Worm (Caenorhabditis elegans) whole organism, young adult: ENCODE results near the gene W01B6.5.

ENCODE experiments used
- C17E4.6 ChIP-seq: fragments of 200-800 bp; sonication (Bioruptor generic); IDR thresholded peaks from 2 replicates; pipeline ENCODE4 v1.3.6; 2022; ENCODE audit warnings: missing genetic modification reagents, missing genetic modification characterization, missing compliant biosample characterization
- D2030.7 ChIP-seq: fragments of 200-800 bp; sonication (Bioruptor generic); IDR thresholded peaks from 2 replicates; pipeline ENCODE4 v1.3.6; 2022; ENCODE audit warnings: missing genetic modification reagents, missing genetic modification characterization, missing compliant biosample characterization
- F23B12.7 ChIP-seq: sonication (generic microtip); optimal IDR thresholded peaks from 2 replicates; lab custom pipeline; 2017; ENCODE audit warnings: missing genetic modification characterization, mild to moderate bottlenecking, missing compliant biosample characterization, antibody characterized with exemption, moderate library complexity; ENCODE audit not compliant: insufficient read depth
- F49E8.2 ChIP-seq: sonication (generic microtip); optimal IDR thresholded peaks from 3 replicates; lab custom pipeline; 2017; ENCODE audit warnings: missing genetic modification characterization, mild to moderate bottlenecking, missing compliant biosample characterization, antibody characterized with exemption, moderate library complexity; ENCODE audit not compliant: insufficient read depth
- F55B11.4 ChIP-seq: sonication (generic microtip); optimal IDR thresholded peaks from 2 replicates; lab custom pipeline; 2016; ENCODE audit warnings: missing compliant biosample characterization, missing genetic modification characterization, borderline replicate concordance; ENCODE audit not compliant: insufficient read depth
- F57A8.1 ChIP-seq: fragments of 200-800 bp; sonication (Bioruptor generic); optimal IDR thresholded peaks from 2 replicates; lab custom pipeline; 2018; ENCODE audit warnings: mild to moderate bottlenecking, missing genetic modification characterization, moderate library complexity, missing compliant biosample characterization
- Y53G8AR.9 ChIP-seq: fragments of 200-800 bp; sonication (Bioruptor generic); conservative IDR thresholded peaks from 2 replicates; pipeline ENCODE4 v1.3.6; 2022; ENCODE audit warnings: missing genetic modification reagents, missing genetic modification characterization, missing compliant biosample characterization
- Y79H2A.3 ChIP-seq: fragments of 200-800 bp; sonication (Bioruptor generic); conservative IDR thresholded peaks from 2 replicates; pipeline ENCODE4 v1.3.6; 2022; ENCODE audit warnings: missing genetic modification reagents, missing genetic modification characterization, missing compliant biosample characterization
- aptf-3 ChIP-seq: fragments of 200-800 bp; sonication (Bioruptor generic); IDR thresholded peaks from 2 replicates; pipeline ENCODE4 v1.3.6; 2022; ENCODE audit warnings: missing genetic modification characterization, missing compliant biosample characterization
- attf-3 ChIP-seq: fragments of 200-800 bp; sonication (Bioruptor generic); conservative IDR thresholded peaks from 2 replicates; pipeline ENCODE4 v1.3.6; 2022; ENCODE audit warnings: missing genetic modification reagents, missing genetic modification characterization, missing compliant biosample characterization
- bed-1 ChIP-seq: fragments of 200-800 bp; sonication (Bioruptor generic); IDR thresholded peaks from 2 replicates; pipeline ENCODE4 v1.3.6; 2022; ENCODE audit warnings: missing genetic modification reagents, missing genetic modification characterization, missing compliant biosample characterization
- cebp-1 ChIP-seq, 2 experiments: fragments of 200-800 bp in 1 of 2; sonication (Bioruptor generic) in 1 of 2; sonication (generic microtip) in 1 of 2; IDR thresholded peaks in 1 of 2; optimal IDR thresholded peaks in 1 of 2; 2 replicates each; pipeline versions ENCODE4 v1.3.6 to Lab custom; 2017 to 2022; ENCODE audit warnings: missing compliant biosample characterization in 2 of 2, missing genetic modification characterization in 2 of 2, mild to moderate bottlenecking in 1 of 2, missing genetic modification reagents in 1 of 2, moderate library complexity in 1 of 2
- ceh-100 ChIP-seq: fragments of 200-800 bp; sonication (Bioruptor generic); IDR thresholded peaks from 2 replicates; pipeline ENCODE4 v1.3.6; 2022; ENCODE audit warnings: missing genetic modification reagents, missing genetic modification characterization, missing compliant biosample characterization
- dpl-1 ChIP-seq: fragments of 150-350 bp; optimal IDR thresholded peaks from 2 replicates; lab custom pipeline; 2014; ENCODE audit warnings: missing biosample characterization, missing genetic modification reagents, missing genetic modification characterization
- efl-1 ChIP-seq: fragments of 150-350 bp; optimal IDR thresholded peaks from 2 replicates; lab custom pipeline; 2014; ENCODE audit warnings: missing biosample characterization, missing genetic modification reagents, missing genetic modification characterization
- ekl-4 ChIP-seq: fragments of 200-800 bp; sonication (Bioruptor generic); IDR thresholded peaks from 2 replicates; pipeline ENCODE4 v1.3.6; 2022; ENCODE audit warnings: missing genetic modification reagents, missing genetic modification characterization, missing compliant biosample characterization
- him-1 ChIP-seq: sonication (generic microtip); optimal IDR thresholded peaks from 2 replicates; lab custom pipeline; 2016; ENCODE audit warnings: missing genotype, missing genetic modification reagents, missing genetic modification characterization, missing compliant biosample characterization
- hmg-1.2 ChIP-seq: fragments of 200-800 bp; sonication (Bioruptor generic); IDR thresholded peaks from 2 replicates; pipeline ENCODE4 v1.3.6; 2022; ENCODE audit warnings: missing genetic modification reagents, missing genetic modification characterization, missing compliant biosample characterization
- hsf-1 ChIP-seq: fragments of 200-800 bp; sonication (Bioruptor generic); IDR thresholded peaks from 2 replicates; pipeline ENCODE4 v1.3.6; 2022; ENCODE audit warnings: missing genetic modification reagents, missing genetic modification characterization, missing compliant biosample characterization
- let-607 ChIP-seq, 2 experiments: fragments of 200-800 bp in 1 of 2; sonication (Bioruptor generic) in 1 of 2; sonication (generic microtip) in 1 of 2; optimal IDR thresholded peaks; 2 replicates each; lab custom pipeline; 2016 to 2018; ENCODE audit warnings: mild to moderate bottlenecking in 2 of 2, missing compliant biosample characterization in 2 of 2, missing genetic modification characterization in 2 of 2, moderate library complexity in 2 of 2, missing genotype in 1 of 2
- lin-35 ChIP-seq, 3 experiments: fragments of 150-350 bp in 2 of 3; sonication (generic microtip) in 1 of 3; optimal IDR thresholded peaks; 2 replicates each; lab custom pipeline; 2014 to 2018; ENCODE audit warnings: missing biosample characterization in 3 of 3, missing genetic modification characterization in 3 of 3, missing genetic modification reagents in 3 of 3
- lin-54 ChIP-seq: fragments of 200-800 bp; sonication (Bioruptor generic); optimal IDR thresholded peaks from 2 replicates; lab custom pipeline; 2018; ENCODE audit warnings: mild to moderate bottlenecking, missing genetic modification characterization, missing compliant biosample characterization
- lsl-1 ChIP-seq: fragments of 200-800 bp; sonication (Bioruptor generic); optimal IDR thresholded peaks from 2 replicates; lab custom pipeline; 2018; ENCODE audit warnings: mild to moderate bottlenecking, missing genetic modification characterization, moderate library complexity, missing compliant biosample characterization
- madf-6 ChIP-seq: fragments of 200-800 bp; sonication (Bioruptor generic); IDR thresholded peaks from 2 replicates; pipeline ENCODE4 v1.3.6; 2022; ENCODE audit warnings: missing genetic modification reagents, missing genetic modification characterization, missing compliant biosample characterization
- nfya-1 ChIP-seq: sonication (generic microtip); optimal IDR thresholded peaks from 2 replicates; lab custom pipeline; 2017; ENCODE audit warnings: antibody characterized with exemption, missing compliant biosample characterization, missing genetic modification characterization, borderline replicate concordance; ENCODE audit not compliant: insufficient read depth
- nhr-80 ChIP-seq: sonication (generic microtip); optimal IDR thresholded peaks from 2 replicates; lab custom pipeline; 2016; ENCODE audit warnings: missing genetic modification characterization, missing compliant biosample characterization
- pha-4 ChIP-seq: fragments of 150-350 bp; sonication (generic microtip); optimal IDR thresholded peaks from 2 replicates; lab custom pipeline; 2014; ENCODE audit warnings: missing biosample characterization, missing genetic modification reagents, missing genetic modification characterization
- rcor-1 ChIP-seq: fragments of 200-800 bp; sonication (Bioruptor generic); IDR thresholded peaks from 2 replicates; pipeline ENCODE4 v1.3.6; 2022; ENCODE audit warnings: missing genetic modification reagents, missing genetic modification characterization, missing compliant biosample characterization
- snpc-4 ChIP-seq, 5 experiments: fragments of 150-350 bp in 1 of 5; sonication (generic microtip) in 4 of 5; optimal IDR thresholded peaks; 2 replicates each; lab custom pipeline; 2014 to 2018; ENCODE audit warnings: missing genetic modification characterization in 5 of 5, missing biosample characterization in 3 of 5, antibody characterized with exemption in 2 of 5, mild to moderate bottlenecking in 2 of 5, missing compliant biosample characterization in 2 of 5, missing genotype in 2 of 5, moderate library complexity in 2 of 5, missing genetic modification reagents in 1 of 5
- somi-1 ChIP-seq: fragments of 200-800 bp; sonication (Bioruptor generic); optimal IDR thresholded peaks from 2 replicates; lab custom pipeline; 2018; ENCODE audit warnings: mild to moderate bottlenecking, missing genetic modification characterization, missing compliant biosample characterization
- tbx-9 ChIP-seq: sonication (generic microtip); optimal IDR thresholded peaks from 2 replicates; lab custom pipeline; 2016; ENCODE audit warnings: borderline replicate concordance, missing genetic modification characterization, inconsistent platforms, missing compliant biosample characterization
- ztf-28 ChIP-seq: fragments of 200-800 bp; sonication (Bioruptor generic); IDR thresholded peaks from 2 replicates; pipeline ENCODE4 v1.3.6; 2022; ENCODE audit warnings: missing genetic modification reagents, missing genetic modification characterization, missing compliant biosample characterization
- ztf-3 ChIP-seq: fragments of 200-800 bp; sonication (Bioruptor generic); optimal IDR thresholded peaks from 2 replicates; lab custom pipeline; 2018; ENCODE audit warnings: mild to moderate bottlenecking, missing genetic modification characterization, missing compliant biosample characterization
- ztf-6 ChIP-seq: fragments of 200-800 bp; sonication (Bioruptor generic); IDR thresholded peaks from 2 replicates; pipeline ENCODE4 v1.3.6; 2022; ENCODE audit warnings: missing genetic modification reagents, missing genetic modification characterization, missing compliant biosample characterization

W01B6.5 gene

ce11 chrIV:10085401-10086187 is 9.6 kb downstream of the W01B6.5 start, which contains the start of the genes col-2 and ndc-80 (continued):
- TF ChIP-seq snpc-4 (GFP tag; optimal IDR thresholded peaks at IDR 0.05; lab: Kevin White, UChicago) = no peak
- peak in 2 of 4 experiments; percentile 26 to 46 for TF ChIP-seq snpc-4 (tag; optimal IDR thresholded peaks at IDR 0.05; lab: Kevin White, UChicago)
- peak; percentile 38; the same call in 1 of the 2 replicates for TF ChIP-seq hmg-1.2
- TF ChIP-seq lsl-1 = peak; percentile 44
- peak; percentile 37 for TF ChIP-seq F49E8.2 (tag; lab: Kevin White, UChicago)
- TF ChIP-seq madf-6 (GFP tag; lab: Robert Waterston, UW) = peak; percentile 40; the same call in 1 of the 2 replicates
- TF ChIP-seq Y53G8AR.9 (GFP tag; lab: Robert Waterston, UW) = no peak
- peak; percentile 12 for TF ChIP-seq pha-4
- TF ChIP-seq ceh-100 = peak; percentile 95
- peak; percentile 4 for TF ChIP-seq him-1 (tag; lab: Kevin White, UChicago)
- peak; percentile 91 for TF ChIP-seq F23B12.7 (tag; lab: Kevin White, UChicago)
- no peak for TF ChIP-seq Y79H2A.3 (GFP tag; lab: Robert Waterston, UW)
- TF ChIP-seq C17E4.6 (GFP tag; lab: Robert Waterston, UW) = no peak
- TF ChIP-seq D2030.7 (GFP tag; lab: Robert Waterston, UW) = peak; percentile 48; the same call in 1 of the 2 replicates
- TF ChIP-seq rcor-1 (GFP tag; lab: Robert Waterston, UW) = 0 out of 2 replicates have a peak, but pooled peaks have one; percentile 13
- TF ChIP-seq let-607 (tag; optimal IDR thresholded peaks at IDR 0.05; lab: Kevin White, UChicago) = no peak
- no peak for TF ChIP-seq aptf-3 (GFP tag; lab: Robert Waterston, UW)
- TF ChIP-seq attf-3 (GFP tag; lab: Robert Waterston, UW) = peak; percentile 62; the same call in 1 of the 2 replicates
- peak in 1 of 3 experiments; percentile 7 for TF ChIP-seq lin-35 (GFP tag; optimal IDR thresholded peaks at IDR 0.05; lab: Kevin White, UChicago)
- peak; percentile 84 for TF ChIP-seq efl-1 (GFP tag; lab: Kevin White, UChicago)
- TF ChIP-seq lin-54 (GFP tag; lab: Kevin White, UChicago) = peak; percentile 78
- TF ChIP-seq dpl-1 (GFP tag; lab: Kevin White, UChicago) = peak; percentile 68
- peak; percentile 32 for TF ChIP-seq nhr-80 (tag; lab: Kevin White, UChicago)
- TF ChIP-seq F55B11.4 = no peak

- no peak for TF ChIP-seq cebp-1 (GFP tag; IDR thresholded peaks at IDR 0.05; lab: Robert Waterston, UW)
- TF ChIP-seq cebp-1 (tag; optimal IDR thresholded peaks at IDR 0.05; lab: Kevin White, UChicago) = no peak
- TF ChIP-seq F57A8.1 (GFP tag; lab: Kevin White, UChicago) = no peak
- no peak for TF ChIP-seq ztf-28 (GFP tag; lab: Robert Waterston, UW)
- no peak for TF ChIP-seq F49E8.2 (tag; lab: Kevin White, UChicago)
- TF ChIP-seq, all 124 proteins: peak for 0
Observed at ce11 chrIV:10089777-10090176, 13.8 kb downstream of the W01B6.5 start, which contains the start of gene ttr-39. ttr-39 (minus strand) TSS chrIV:10089877.

- no peak for TF ChIP-seq dpl-1 (GFP tag; lab: Kevin White, UChicago)
- TF ChIP-seq somi-1 (GFP tag; lab: Kevin White, UChicago) = no peak
- TF ChIP-seq nfya-1 (tag; lab: Kevin White, UChicago) = no peak
- TF ChIP-seq Y79H2A.3 (GFP tag; lab: Robert Waterston, UW) = no peak
- no peak for TF ChIP-seq ztf-3
- no peak for TF ChIP-seq tbx-9 (tag; lab: Kevin White, UChicago)
- TF ChIP-seq bed-1 = no peak
- no peak for TF ChIP-seq ztf-6
- TF ChIP-seq hsf-1 (GFP tag; lab: Robert Waterston, UW) = no peak
- TF ChIP-seq ekl-4 (GFP tag; lab: Robert Waterston, UW) = no peak
- no peak for TF ChIP-seq hmg-1.2
- TF ChIP-seq D2030.7 (GFP tag; lab: Robert Waterston, UW) = no peak
- no peak for TF ChIP-seq C17E4.6 (GFP tag; lab: Robert Waterston, UW)
Observed at ce11 chrIV:10090358-10090757, 14.4 kb downstream of the W01B6.5 start, which contains the start of gene ttbk-5. ttbk-5 (plus strand) TSS chrIV:10090658.
